Fruit fly (Drosophila melanogaster): ENCODE measurements around the gene CG4678.
A peak's percentile ranks its signal among the peaks of the same experiment; 100 is the strongest.

CG4678 gene

DNA sequence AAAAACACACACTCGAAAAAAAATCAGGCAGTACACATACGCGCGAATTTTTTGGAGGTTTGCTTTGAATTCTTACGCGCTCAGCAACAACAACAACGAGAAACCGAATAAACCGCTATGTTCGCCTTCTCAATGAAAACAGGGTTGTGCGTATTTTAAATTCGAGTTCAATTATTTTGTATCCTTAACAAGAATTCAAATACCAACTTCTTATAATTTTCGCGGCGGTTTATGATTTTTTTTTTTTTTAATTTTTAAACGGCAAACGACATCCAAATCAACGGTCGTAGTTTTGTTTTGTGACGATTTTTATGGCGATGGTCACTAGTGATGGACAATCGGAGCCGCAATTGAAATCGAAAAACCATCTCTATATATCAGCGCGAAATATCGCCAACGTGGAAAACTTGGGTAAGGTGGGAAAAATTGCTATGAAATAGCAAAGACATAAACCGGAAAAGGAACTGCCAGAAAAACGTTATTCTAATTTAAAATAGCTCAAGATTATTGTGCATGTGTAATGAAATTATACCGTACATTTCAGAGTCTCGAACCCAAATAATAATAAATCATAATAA is 55.7 kb downstream of the CG4678 start, which contains the start of gene goe (continued):
- TF ChIP-seq CG34422 (GFP tag; IDR thresholded peaks at IDR 0.05) (peak; percentile 75), CrebB (tag; optimal IDR thresholded peaks at IDR 0.05) (peak; percentile 83), Oaz (GFP tag; IDR thresholded peaks at IDR 0.05) (peak; percentile 71), pum (GFP tag; optimal IDR thresholded peaks at IDR 0.05) (peak; percentile 66), HLH3B (GFP tag; IDR thresholded peaks at IDR 0.05) (peak; percentile 71), ap (GFP tag; IDR thresholded peaks at IDR 0.05) (peak; percentile 67), lbe (GFP tag; optimal IDR thresholded peaks at IDR 0.05) (peak; percentile 16), unc-4 (GFP tag; IDR thresholded peaks at IDR 0.05; ENCODE audit: partially characterized antibody) (peak; percentile 81), pnt (GFP tag; optimal IDR thresholded peaks at IDR 0.05) (peak; percentile 71), CG12104 (GFP tag; optimal IDR thresholded peaks at IDR 0.05) (peak; percentile 68), Kr (GFP tag; optimal IDR thresholded peaks at IDR 0.05) (no peak), CG18262 (tag; optimal IDR thresholded peaks at IDR 0.05) (peak; percentile 31), CG14050 (GFP tag; IDR thresholded peaks at IDR 0.05) (peak; percentile 65), CG10431 (GFP tag; optimal IDR thresholded peaks at IDR 0.05) (peak; percentile 57), Drgx (GFP tag; IDR thresholded peaks at IDR 0.05) (peak; percentile 61), ranshi (GFP tag; IDR thresholded peaks at IDR 0.05) (peak; percentile 68), CG9437 (GFP tag; optimal IDR thresholded peaks at IDR 0.05) (peak; percentile 56), usp (GFP tag; optimal IDR thresholded peaks at IDR 0.05) (no peak), gro (GFP tag; optimal IDR thresholded peaks at IDR 0.05) (peak; percentile 94), pan (optimal IDR thresholded peaks at IDR 0.05) (no peak), pan (GFP tag; optimal IDR thresholded peaks at IDR 0.05 in 1 of 2, IDR thresholded peaks at IDR 0.05 in 1 of 2) (peak in 1 of 2 experiments; percentile 79), jing (GFP tag; optimal IDR thresholded peaks at IDR 0.05) (peak; percentile 2), tgo (GFP tag; IDR thresholded peaks at IDR 0.05) (peak; percentile 63), bigmax (GFP tag; optimal IDR thresholded peaks at IDR 0.05) (peak; percentile 0), crp (GFP tag; optimal IDR thresholded peaks at IDR 0.05) (peak in 1 of 2 experiments; percentile 44), sqz (GFP tag; optimal IDR thresholded peaks at IDR 0.05) (no peak), CG2120 (GFP tag; optimal IDR thresholded peaks at IDR 0.05) (peak; percentile 89), E2f1 (GFP tag; IDR thresholded peaks at IDR 0.05) (peak; percentile 76), CG12299 (tag; optimal IDR thresholded peaks at IDR 0.05) (peak; percentile 78), croc (GFP tag; conservative IDR thresholded peaks at IDR 0.05) (peak; percentile 59; the same call in 2 of the 3 replicates), CG2678 (tag; optimal IDR thresholded peaks at IDR 0.05) (peak; percentile 51), CG12659 (GFP tag; optimal IDR thresholded peaks at IDR 0.05) (peak; percentile 90), CG10321 (GFP tag; IDR thresholded peaks at IDR 0.05) (peak; percentile 55), CG8359 (GFP tag; optimal IDR thresholded peaks at IDR 0.05; ENCODE audit: borderline replicate concordance) (no peak), fu2 (GFP tag; optimal IDR thresholded peaks at IDR 0.05) (peak; percentile 87), CG17829 (tag; optimal IDR thresholded peaks at IDR 0.05) (peak; percentile 45), ewg (GFP tag; optimal IDR thresholded peaks at IDR 0.05) (peak; percentile 73), amos (GFP tag; IDR thresholded peaks at IDR 0.05; ENCODE audit: partially characterized antibody) (peak; percentile 97), odd (GFP tag; optimal IDR thresholded peaks at IDR 0.05) (peak; percentile 63), CG12391 (tag; optimal IDR thresholded peaks at IDR 0.05) (peak; percentile 86), ro (GFP tag; IDR thresholded peaks at IDR 0.05) (peak; percentile 19; the same call in 1 of the 2 replicates), CG6791 (GFP tag; IDR thresholded peaks at IDR 0.05; ENCODE audit: partially characterized antibody) (peak; percentile 83), Hmx (GFP tag; optimal IDR thresholded peaks at IDR 0.05) (peak; percentile 42), CG7963 (GFP tag; IDR thresholded peaks at IDR 0.05; ENCODE audit: partially characterized antibody) (peak; percentile 65; the same call in 1 of the 3 replicates), CG18599 (GFP tag; optimal IDR thresholded peaks at IDR 0.05) (peak; percentile 73), tna (GFP tag; IDR thresholded peaks at IDR 0.05; ENCODE audit: partially characterized antibody) (peak; percentile 44; the same call in 1 of the 2 replicates), Nf-YB (GFP tag; optimal IDR thresholded peaks at IDR 0.05) (peak; percentile 47), CG17385 (GFP tag; optimal IDR thresholded peaks at IDR 0.05) (peak; percentile 73), CG8281 (tag; optimal IDR thresholded peaks at IDR 0.05) (peak; percentile 39)
